Worm (Caenorhabditis elegans) whole organism, young adult: ENCODE results near the gene cpg-1.

Experiments used
- B0336.3 ChIP-seq: fragments of 200-800 bp; sonication (Bioruptor generic); IDR thresholded peaks from 2 replicates; pipeline ENCODE4 v1.3.6; 2022; ENCODE audit warnings: missing genetic modification characterization, missing compliant biosample characterization
- F55B11.4 ChIP-seq: sonication (generic microtip); optimal IDR thresholded peaks from 2 replicates; lab custom pipeline; 2016; ENCODE audit warnings: missing compliant biosample characterization, missing genetic modification characterization, borderline replicate concordance; ENCODE audit not compliant: insufficient read depth
- K11D2.4 ChIP-seq: fragments of 200-800 bp; sonication (Bioruptor generic); IDR thresholded peaks from 2 replicates; pipeline ENCODE4 v1.3.6; 2022; ENCODE audit warnings: missing genetic modification reagents, missing genetic modification characterization, missing compliant biosample characterization
- T07F8.4 ChIP-seq: sonication (generic microtip); optimal IDR thresholded peaks from 2 replicates; lab custom pipeline; 2016; ENCODE audit warnings: mild to moderate bottlenecking, missing genetic modification characterization, moderate library complexity, missing compliant biosample characterization
- Y53F4B.3 ChIP-seq: fragments of 200-800 bp; sonication (Bioruptor generic); IDR thresholded peaks from 2 replicates; pipeline ENCODE4 v1.3.6; 2022; ENCODE audit warnings: missing genetic modification reagents, missing genetic modification characterization, missing compliant biosample characterization
- Y53G8AR.9 ChIP-seq: fragments of 200-800 bp; sonication (Bioruptor generic); conservative IDR thresholded peaks from 2 replicates; pipeline ENCODE4 v1.3.6; 2022; ENCODE audit warnings: missing genetic modification reagents, missing genetic modification characterization, missing compliant biosample characterization
- ZK185.1 ChIP-seq: sonication (generic microtip); optimal IDR thresholded peaks from 2 replicates; lab custom pipeline; 2016; ENCODE audit warnings: mild to moderate bottlenecking, missing genetic modification characterization, missing compliant biosample characterization; ENCODE audit not compliant: poor library complexity, severe bottlenecking
- atf-7 ChIP-seq: sonication (generic microtip); optimal IDR thresholded peaks from 2 replicates; lab custom pipeline; 2017; ENCODE audit warnings: mild to moderate bottlenecking, missing genetic modification characterization, missing compliant biosample characterization
- attf-3 ChIP-seq: fragments of 200-800 bp; sonication (Bioruptor generic); conservative IDR thresholded peaks from 2 replicates; pipeline ENCODE4 v1.3.6; 2022; ENCODE audit warnings: missing genetic modification reagents, missing genetic modification characterization, missing compliant biosample characterization
- attf-5 ChIP-seq: fragments of 200-800 bp; sonication (Bioruptor generic); optimal IDR thresholded peaks from 2 replicates; lab custom pipeline; 2018; ENCODE audit warnings: mild to moderate bottlenecking, missing genetic modification characterization, missing compliant biosample characterization
- cebp-1 ChIP-seq, 2 experiments: fragments of 200-800 bp in 1 of 2; sonication (Bioruptor generic) in 1 of 2; sonication (generic microtip) in 1 of 2; IDR thresholded peaks in 1 of 2; optimal IDR thresholded peaks in 1 of 2; 2 replicates each; pipeline versions ENCODE4 v1.3.6 to Lab custom; 2017 to 2022; ENCODE audit warnings: missing compliant biosample characterization in 2 of 2, missing genetic modification characterization in 2 of 2, mild to moderate bottlenecking in 1 of 2, missing genetic modification reagents in 1 of 2, moderate library complexity in 1 of 2
- cebp-2 ChIP-seq: fragments of 200-800 bp; sonication (Bioruptor generic); IDR thresholded peaks from 2 replicates; pipeline ENCODE4 v1.3.6; 2022; ENCODE audit warnings: missing genetic modification characterization, missing compliant biosample characterization
- ceh-91 ChIP-seq: fragments of 200-800 bp; sonication (Bioruptor generic); IDR thresholded peaks from 2 replicates; pipeline ENCODE4 v1.3.6; 2022; ENCODE audit warnings: missing genetic modification reagents, missing genetic modification characterization, missing compliant biosample characterization
- die-1 ChIP-seq: sonication (generic microtip); optimal IDR thresholded peaks from 2 replicates; lab custom pipeline; 2016; ENCODE audit warnings: missing genotype, mild to moderate bottlenecking, missing genetic modification characterization, missing compliant biosample characterization
- dox-1 ChIP-seq: fragments of 200-800 bp; sonication (Bioruptor generic); IDR thresholded peaks from 2 replicates; pipeline ENCODE4 v1.3.6; 2022; ENCODE audit warnings: missing genetic modification reagents, missing genetic modification characterization, missing compliant biosample characterization
- dpl-1 ChIP-seq: fragments of 150-350 bp; optimal IDR thresholded peaks from 2 replicates; lab custom pipeline; 2014; ENCODE audit warnings: missing biosample characterization, missing genetic modification reagents, missing genetic modification characterization
- egrh-3 ChIP-seq: fragments of 200-800 bp; sonication (Bioruptor generic); IDR thresholded peaks from 2 replicates; pipeline ENCODE4 v1.3.6; 2022; ENCODE audit warnings: missing genetic modification reagents, missing genetic modification characterization, missing compliant biosample characterization
- ets-4 ChIP-seq: fragments of 200-800 bp; sonication (Bioruptor generic); optimal IDR thresholded peaks from 2 replicates; lab custom pipeline; 2018; ENCODE audit warnings: mild to moderate bottlenecking, missing genetic modification characterization, missing compliant biosample characterization
- him-1 ChIP-seq: sonication (generic microtip); optimal IDR thresholded peaks from 2 replicates; lab custom pipeline; 2016; ENCODE audit warnings: missing genotype, missing genetic modification reagents, missing genetic modification characterization, missing compliant biosample characterization
- hmg-1.2 ChIP-seq: fragments of 200-800 bp; sonication (Bioruptor generic); IDR thresholded peaks from 2 replicates; pipeline ENCODE4 v1.3.6; 2022; ENCODE audit warnings: missing genetic modification reagents, missing genetic modification characterization, missing compliant biosample characterization
- hrde-1 ChIP-seq: sonication (generic microtip); optimal IDR thresholded peaks from 2 replicates; lab custom pipeline; 2016; ENCODE audit warnings: missing genetic modification characterization, mild to moderate bottlenecking, missing compliant biosample characterization, moderate library complexity, missing genotype, missing genetic modification reagents, borderline replicate concordance
- lag-1 ChIP-seq: fragments of 200-800 bp; sonication (Bioruptor generic); IDR thresholded peaks from 2 replicates; pipeline ENCODE4 v1.3.6; 2022; ENCODE audit warnings: missing genetic modification reagents, missing genetic modification characterization, missing compliant biosample characterization
- let-526 ChIP-seq: fragments of 200-800 bp; sonication (Bioruptor generic); IDR thresholded peaks from 2 replicates; pipeline ENCODE4 v1.3.6; 2022; ENCODE audit warnings: missing genetic modification reagents, missing genetic modification characterization, missing compliant biosample characterization
- let-607 ChIP-seq, 2 experiments: fragments of 200-800 bp in 1 of 2; sonication (Bioruptor generic) in 1 of 2; sonication (generic microtip) in 1 of 2; optimal IDR thresholded peaks; 2 replicates each; lab custom pipeline; 2016 to 2018; ENCODE audit warnings: mild to moderate bottlenecking in 2 of 2, missing compliant biosample characterization in 2 of 2, missing genetic modification characterization in 2 of 2, moderate library complexity in 2 of 2, missing genotype in 1 of 2
- lin-26 ChIP-seq: fragments of 200-800 bp; sonication (Bioruptor generic); IDR thresholded peaks from 2 replicates; pipeline ENCODE4 v1.3.6; 2022; ENCODE audit warnings: missing genetic modification reagents, missing genetic modification characterization, missing compliant biosample characterization
- lin-40 ChIP-seq: sonication (generic microtip); optimal IDR thresholded peaks from 2 replicates; lab custom pipeline; 2016; ENCODE audit warnings: missing genetic modification characterization, mild to moderate bottlenecking, missing compliant biosample characterization, missing genotype, missing genetic modification reagents
- lin-54 ChIP-seq: fragments of 200-800 bp; sonication (Bioruptor generic); optimal IDR thresholded peaks from 2 replicates; lab custom pipeline; 2018; ENCODE audit warnings: mild to moderate bottlenecking, missing genetic modification characterization, missing compliant biosample characterization
- lir-1 ChIP-seq: fragments of 200-800 bp; sonication (Bioruptor generic); conservative IDR thresholded peaks from 2 replicates; pipeline ENCODE4 v1.3.6; 2022; ENCODE audit warnings: missing genetic modification reagents, missing genetic modification characterization, missing compliant biosample characterization
- madf-10 ChIP-seq: sonication (generic microtip); optimal IDR thresholded peaks from 2 replicates; lab custom pipeline; 2016; ENCODE audit warnings: mild to moderate bottlenecking, missing genetic modification characterization, missing compliant biosample characterization
- madf-6 ChIP-seq: fragments of 200-800 bp; sonication (Bioruptor generic); IDR thresholded peaks from 2 replicates; pipeline ENCODE4 v1.3.6; 2022; ENCODE audit warnings: missing genetic modification reagents, missing genetic modification characterization, missing compliant biosample characterization
- mes-4 ChIP-seq: sonication (generic microtip); optimal IDR thresholded peaks from 2 replicates; lab custom pipeline; 2016; ENCODE audit warnings: missing genotype, missing genetic modification characterization, missing compliant biosample characterization
- nhr-80 ChIP-seq: sonication (generic microtip); optimal IDR thresholded peaks from 2 replicates; lab custom pipeline; 2016; ENCODE audit warnings: missing genetic modification characterization, missing compliant biosample characterization
- rcor-1 ChIP-seq: fragments of 200-800 bp; sonication (Bioruptor generic); IDR thresholded peaks from 2 replicates; pipeline ENCODE4 v1.3.6; 2022; ENCODE audit warnings: missing genetic modification reagents, missing genetic modification characterization, missing compliant biosample characterization
- rec-8 ChIP-seq, 2 experiments: sonication (generic microtip); optimal IDR thresholded peaks; 2 replicates each; lab custom pipeline; 2016; ENCODE audit warnings: mild to moderate bottlenecking in 2 of 2, missing genetic modification characterization in 2 of 2, missing genetic modification reagents in 2 of 2, missing genotype in 2 of 2, missing biosample characterization in 1 of 2, missing compliant biosample characterization in 1 of 2, moderate library complexity in 1 of 2
- sea-2 ChIP-seq: fragments of 200-800 bp; sonication (Bioruptor generic); IDR thresholded peaks from 2 replicates; pipeline ENCODE4 v1.3.6; 2022; ENCODE audit warnings: missing genetic modification characterization, missing compliant biosample characterization
- snpc-4 ChIP-seq, 5 experiments: fragments of 150-350 bp in 1 of 5; sonication (generic microtip) in 4 of 5; optimal IDR thresholded peaks; 2 replicates each; lab custom pipeline; 2014 to 2018; ENCODE audit warnings: missing genetic modification characterization in 5 of 5, missing biosample characterization in 3 of 5, antibody characterized with exemption in 2 of 5, mild to moderate bottlenecking in 2 of 5, missing compliant biosample characterization in 2 of 5, missing genotype in 2 of 5, moderate library complexity in 2 of 5, missing genetic modification reagents in 1 of 5
- tbp1 ChIP-seq: fragments of 200-800 bp; sonication (Bioruptor generic); optimal IDR thresholded peaks from 2 replicates; lab custom pipeline; 2018; ENCODE audit warnings: mild to moderate bottlenecking, missing genetic modification characterization, missing compliant biosample characterization
- tlf-1 ChIP-seq: fragments of 200-800 bp; sonication (Bioruptor generic); optimal IDR thresholded peaks from 2 replicates; lab custom pipeline; 2018; ENCODE audit warnings: mild to moderate bottlenecking, missing genetic modification characterization, missing compliant biosample characterization
- unc-62 ChIP-seq: fragments of 150-350 bp; optimal IDR thresholded peaks from 2 replicates; lab custom pipeline; 2014; ENCODE audit warnings: missing biosample characterization, missing genetic modification reagents, missing genetic modification characterization
- xnd-1 ChIP-seq: sonication (generic microtip); optimal IDR thresholded peaks from 2 replicates; lab custom pipeline; 2016; ENCODE audit warnings: missing genotype, missing genetic modification reagents, missing genetic modification characterization, missing compliant biosample characterization
- zfh-2 ChIP-seq: fragments of 200-800 bp; sonication (Bioruptor generic); conservative IDR thresholded peaks from 2 replicates; pipeline ENCODE4 v1.3.6; 2022; ENCODE audit warnings: missing genetic modification reagents, missing genetic modification characterization, missing compliant biosample characterization
- zim-3 ChIP-seq: sonication (generic microtip); optimal IDR thresholded peaks from 2 replicates; lab custom pipeline; 2017; ENCODE audit warnings: mild to moderate bottlenecking, missing genetic modification characterization, moderate library complexity, missing compliant biosample characterization

The cpg-1 gene

DNA sequence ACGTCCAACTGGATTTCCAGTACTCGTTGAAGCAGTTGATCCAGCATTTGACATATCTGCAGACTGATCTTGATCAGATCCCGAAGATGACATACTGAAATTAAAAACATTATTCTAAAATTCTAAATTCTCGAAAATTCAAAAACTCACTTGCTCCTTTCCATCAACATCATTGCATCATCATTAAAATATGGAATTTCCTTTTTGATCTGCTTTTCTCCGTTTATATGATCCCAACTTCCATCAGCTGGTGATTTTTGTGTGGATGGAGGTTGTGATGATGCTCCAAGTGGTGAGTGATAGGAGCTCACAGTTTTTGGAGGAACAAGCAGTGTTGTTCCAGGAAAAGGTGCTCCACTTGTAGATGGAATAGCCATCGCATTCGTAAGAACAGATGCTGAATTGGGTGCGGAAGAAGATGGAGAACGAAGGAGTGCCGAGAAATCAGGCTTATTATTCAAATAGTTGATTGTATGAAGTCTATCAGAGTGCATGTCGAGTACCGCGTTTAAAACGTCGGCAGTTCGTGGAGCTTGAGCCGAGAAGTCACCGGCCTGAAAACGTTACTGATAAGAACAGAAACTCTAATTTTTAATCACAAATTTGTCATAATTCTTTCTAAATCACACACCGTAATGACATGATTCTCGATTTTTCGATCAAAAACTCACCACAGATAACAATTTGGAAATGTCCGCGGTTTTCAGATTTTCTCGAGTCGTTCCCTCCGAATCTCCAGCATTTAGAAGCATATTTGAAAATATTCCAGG is 4.0 kb downstream of the cpg-1 start:
- no peak for TF ChIP-seq madf-6 (GFP tag; lab: Robert Waterston, UW)
- no peak for TF ChIP-seq Y53F4B.3
- TF ChIP-seq nhr-80 (tag; lab: Kevin White, UChicago): peak; percentile 72
- TF ChIP-seq atf-7 (tag; lab: Kevin White, UChicago): peak; percentile 71
- TF ChIP-seq attf-5 (GFP tag; lab: Kevin White, UChicago): no peak
- no peak for TF ChIP-seq attf-3 (GFP tag; lab: Robert Waterston, UW)
- TF ChIP-seq ZK185.1 (tag; lab: Kevin White, UChicago): peak; percentile 37
- TF ChIP-seq ceh-91 (GFP tag; lab: Robert Waterston, UW): no peak
- no peak for TF ChIP-seq snpc-4 (GFP tag; optimal IDR thresholded peaks at IDR 0.05; lab: Kevin White, UChicago)
- TF ChIP-seq snpc-4 (tag; optimal IDR thresholded peaks at IDR 0.05; lab: Kevin White, UChicago): peak in 1 of 4 experiments; percentile 13
- no peak for TF ChIP-seq dpl-1 (GFP tag; lab: Kevin White, UChicago)
- 0 out of 2 replicates have a peak, but pooled peaks have one; percentile 8 for TF ChIP-seq hmg-1.2 (GFP tag; lab: Robert Waterston, UW)
- TF ChIP-seq rec-8 (tag; optimal IDR thresholded peaks at IDR 0.05; lab: Kevin White, UChicago): no peak
- no peak for TF ChIP-seq zim-3 (tag; lab: Kevin White, UChicago)

DNA sequence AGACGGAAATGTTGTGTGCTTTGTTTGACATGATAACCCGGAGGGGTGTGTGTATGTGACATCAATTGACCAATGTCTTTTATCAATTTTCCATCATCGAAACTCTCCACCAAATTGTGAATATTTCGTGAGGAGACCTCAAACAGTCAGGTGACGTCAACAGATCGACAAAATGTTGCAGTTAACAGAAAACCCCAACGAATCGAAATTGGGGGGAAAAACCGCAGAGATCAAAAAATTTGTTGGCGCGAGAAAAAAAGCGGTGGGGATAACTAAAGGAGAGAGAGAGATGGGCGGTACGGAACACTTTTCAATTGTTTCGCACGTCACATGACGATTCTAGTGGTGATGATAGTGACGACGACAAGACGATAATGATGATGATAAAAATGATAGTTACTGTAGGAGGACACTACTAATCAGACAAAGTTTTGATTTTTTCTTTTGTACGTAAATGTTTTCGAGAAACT is 5.4 kb downstream of the cpg-1 start:
- TF ChIP-seq ets-4 (peak; percentile 10), hrde-1 (tag; lab: Kevin White, UChicago) (no peak), tbp1 (GFP tag; lab: Kevin White, UChicago) (peak; percentile 16), B0336.3 (GFP tag; lab: Robert Waterston, UW) (peak; percentile 35), ZK185.1 (tag; lab: Kevin White, UChicago) (peak; percentile 66), xnd-1 (tag; lab: Kevin White, UChicago) (no peak), Y53G8AR.9 (GFP tag; lab: Robert Waterston, UW) (no peak), tlf-1 (GFP tag; lab: Kevin White, UChicago) (no peak), cebp-1 (GFP tag; IDR thresholded peaks at IDR 0.05; lab: Robert Waterston, UW) (no peak), cebp-1 (tag; optimal IDR thresholded peaks at IDR 0.05; lab: Kevin White, UChicago) (peak; percentile 51), T07F8.4 (no peak), atf-7 (tag; lab: Kevin White, UChicago) (peak; percentile 83), rcor-1 (GFP tag; lab: Robert Waterston, UW) (no peak), egrh-3 (no peak), nhr-80 (tag; lab: Kevin White, UChicago) (peak; percentile 82), lag-1 (GFP tag; lab: Robert Waterston, UW) (no peak), zfh-2 (GFP tag; lab: Robert Waterston, UW) (no peak), unc-62 (GFP tag; lab: Kevin White, UChicago) (peak; percentile 30), madf-10 (peak; percentile 35), mes-4 (tag; lab: Kevin White, UChicago) (no peak), let-607 (tag; optimal IDR thresholded peaks at IDR 0.05; lab: Kevin White, UChicago) (no peak), lin-40 (tag; lab: Kevin White, UChicago) (peak; percentile 60), lin-26 (peak; percentile 51; the same call in 1 of the 2 replicates), him-1 (tag; lab: Kevin White, UChicago) (no peak), F55B11.4 (tag; lab: Kevin White, UChicago) (no peak), K11D2.4 (0 out of 2 replicates have a peak, but pooled peaks have one; percentile 24), let-526 (peak; percentile 66; the same call in 1 of the 2 replicates), cebp-2 (GFP tag; lab: Robert Waterston, UW) (no peak), attf-5 (GFP tag; lab: Kevin White, UChicago) (peak; percentile 48), dox-1 (GFP tag; lab: Robert Waterston, UW) (peak; percentile 27; the same call in 1 of the 2 replicates), sea-2 (GFP tag; lab: Robert Waterston, UW) (no peak), lin-54 (peak; percentile 36), die-1 (tag; lab: Kevin White, UChicago) (peak; percentile 55), lir-1 (GFP tag; lab: Robert Waterston, UW) (no peak)
